Worm (Caenorhabditis elegans) whole organism, L1 larva: ENCODE measurements around the gene K07E3.9.

Source experiments
- aly-2 ChIP-seq: fragments of 150-350 bp; optimal IDR thresholded peaks from 2 replicates; lab custom pipeline; 2014; ENCODE audit warnings: missing biosample characterization, missing genetic modification characterization
- hlh-4 ChIP-seq: sonication (generic microtip); optimal IDR thresholded peaks from 2 replicates; lab custom pipeline; 2016; ENCODE audit warnings: mild to moderate bottlenecking, missing genetic modification characterization, missing compliant biosample characterization
- mdl-1 ChIP-seq, 2 experiments: fragments of 150-350 bp; optimal IDR thresholded peaks; 2 replicates each; lab custom pipeline; 2014 to 2017; ENCODE audit warnings: missing biosample characterization in 2 of 2, missing genetic modification characterization in 2 of 2, inconsistent platforms in 1 of 2
- mep-1 ChIP-seq: fragments of 150-350 bp; optimal IDR thresholded peaks from 2 replicates; lab custom pipeline; 2014; ENCODE audit warnings: missing biosample characterization, missing genetic modification characterization
- nhr-28 ChIP-seq: fragments of 150-350 bp; optimal IDR thresholded peaks from 2 replicates; lab custom pipeline; 2014; ENCODE audit warnings: missing biosample characterization, missing genetic modification characterization
- nhr-90 ChIP-seq: sonication (generic microtip); optimal IDR thresholded peaks from 2 replicates; lab custom pipeline; 2016; ENCODE audit warnings: mild to moderate bottlenecking, missing genetic modification characterization, missing compliant biosample characterization; ENCODE audit not compliant: poor library complexity
- snpc-4 ChIP-seq: fragments of 150-350 bp; optimal IDR thresholded peaks from 2 replicates; lab custom pipeline; 2014; ENCODE audit warnings: missing biosample characterization, missing genetic modification characterization
- unc-98 ChIP-seq: fragments of 200-800 bp; sonication (Bioruptor generic); IDR thresholded peaks from 2 replicates; pipeline ENCODE4 v1.3.6; 2022; ENCODE audit warnings: missing genetic modification characterization, missing compliant biosample characterization
- zag-1 ChIP-seq: fragments of 150-350 bp; optimal IDR thresholded peaks from 2 replicates; lab custom pipeline; 2014; ENCODE audit warnings: missing biosample characterization, missing genetic modification characterization
- ztf-11 ChIP-seq, 2 experiments: sonication (generic microtip); optimal IDR thresholded peaks; 2 replicates each; lab custom pipeline; 2016 to 2017; ENCODE audit warnings: missing genetic modification characterization in 2 of 2, missing biosample characterization in 1 of 2, missing compliant biosample characterization in 1 of 2

ce11 chrX:8150621-8151020 is 42.6 kb downstream of the K07E3.9 start, which contains the start of gene F22F1.2:
- TF ChIP-seq hlh-4 (tag; lab: Kevin White, UChicago) (no peak), snpc-4 (tag; lab: Kevin White, UChicago) (no peak), nhr-90 (tag; lab: Kevin White, UChicago) (no peak), zag-1 (tag; lab: Kevin White, UChicago) (no peak), aly-2 (no peak), nhr-28 (tag; lab: Kevin White, UChicago) (no peak), ztf-11 (tag; optimal IDR thresholded peaks at IDR 0.05; lab: Kevin White, UChicago) (no peak), unc-98 (GFP tag; lab: Robert Waterston, UW) (no peak), mep-1 (tag; lab: Kevin White, UChicago) (no peak), mdl-1 (tag; optimal IDR thresholded peaks at IDR 0.05; lab: Kevin White, UChicago) (no peak)
